Fruit fly (Drosophila melanogaster) whole organism, embryonic: ENCODE results near the gene Trm7-34.

Source experiments
- Atf-2 ChIP-seq: fragments of 200-800 bp; sonication (Bioruptor generic); optimal IDR thresholded peaks from 2 replicates; lab custom pipeline; 2016; ENCODE audit warnings: missing biosample characterization, missing genetic modification characterization
- Bteb2 ChIP-seq: fragments of 200-800 bp; sonication (Bioruptor generic); optimal IDR thresholded peaks from 2 replicates; lab custom pipeline; 2016; ENCODE audit warnings: missing biosample characterization, missing genetic modification characterization
- C15 ChIP-seq: fragments of 200-800 bp; sonication (Bioruptor generic); IDR thresholded peaks from 3 replicates; pipeline ENCODE4 v1.3.6; 2022; ENCODE audit warnings: missing biosample characterization, missing genetic modification characterization
- CG10543 ChIP-seq: fragments of 200-800 bp; sonication (Bioruptor generic); optimal IDR thresholded peaks from 3 replicates; lab custom pipeline; 2017; ENCODE audit warnings: missing biosample characterization, mild to moderate bottlenecking, missing genetic modification characterization, moderate library complexity
- CG11247 ChIP-seq: fragments of 200-800 bp; sonication (Bioruptor generic); IDR thresholded peaks from 2 replicates; pipeline ENCODE4 v1.3.6; 2022; ENCODE audit warnings: missing biosample characterization, missing genetic modification characterization
- CG11723 ChIP-seq: fragments of 200-800 bp; sonication (Bioruptor generic); optimal IDR thresholded peaks from 2 replicates; lab custom pipeline; 2017; ENCODE audit warnings: missing biosample characterization, mild to moderate bottlenecking, missing genetic modification characterization
- CG15514 ChIP-seq: fragments of 200-800 bp; sonication (Bioruptor generic); optimal IDR thresholded peaks from 3 replicates; lab custom pipeline; 2017; ENCODE audit warnings: missing biosample characterization, missing genetic modification characterization, mild to moderate bottlenecking, moderate library complexity, missing genetic modification reagents
- CG15601 ChIP-seq: fragments of 200-800 bp; sonication (Bioruptor generic); optimal IDR thresholded peaks from 3 replicates; lab custom pipeline; 2019; ENCODE audit warnings: missing biosample characterization, mild to moderate bottlenecking, missing genetic modification characterization, moderate library complexity
- CG17568 ChIP-seq: fragments of 200-800 bp; sonication (Bioruptor generic); optimal IDR thresholded peaks from 2 replicates; lab custom pipeline; 2018; ENCODE audit warnings: missing biosample characterization, mild to moderate bottlenecking, missing genetic modification characterization, moderate library complexity
- CG4404 ChIP-seq: fragments of 200-800 bp; sonication (Bioruptor generic); IDR thresholded peaks from 2 replicates; pipeline ENCODE4 v1.3.6; 2022; ENCODE audit warnings: missing biosample characterization, missing genetic modification characterization
- CG4854 ChIP-seq: fragments of 200-800 bp; sonication (Bioruptor generic); optimal IDR thresholded peaks from 2 replicates; lab custom pipeline; 2016; ENCODE audit warnings: missing biosample characterization, missing genetic modification characterization, inconsistent platforms
- CG6254 ChIP-seq: fragments of 200-800 bp; sonication (Bioruptor generic); optimal IDR thresholded peaks from 3 replicates; lab custom pipeline; 2017; ENCODE audit warnings: mild to moderate bottlenecking, missing biosample characterization, missing genetic modification reagents, missing genetic modification characterization
- CG6765 ChIP-seq: fragments of 200-800 bp; sonication (Bioruptor generic); optimal IDR thresholded peaks from 3 replicates; lab custom pipeline; 2017; ENCODE audit warnings: missing biosample characterization, mild to moderate bottlenecking, missing genetic modification characterization
- CG7556 ChIP-seq: fragments of 200-800 bp; sonication (Bioruptor generic); optimal IDR thresholded peaks from 2 replicates; lab custom pipeline; 2017; ENCODE audit warnings: missing biosample characterization, mild to moderate bottlenecking, missing genetic modification characterization
- CG7786 ChIP-seq: fragments of 200-800 bp; sonication (Bioruptor generic); optimal IDR thresholded peaks from 2 replicates; lab custom pipeline; 2016; ENCODE audit warnings: missing biosample characterization, missing genetic modification characterization
- CG8478 ChIP-seq: fragments of >200 bp; optimal IDR thresholded peaks from 2 replicates; lab custom pipeline; 2018
- CG9437 ChIP-seq: fragments of 200-800 bp; sonication (Bioruptor generic); optimal IDR thresholded peaks from 2 replicates; lab custom pipeline; 2018; ENCODE audit warnings: missing biosample characterization, mild to moderate bottlenecking, missing genetic modification characterization
- D19B ChIP-seq: fragments of 200-800 bp; sonication (Bioruptor generic); optimal IDR thresholded peaks from 2 replicates; lab custom pipeline; 2017; ENCODE audit warnings: missing biosample characterization, mild to moderate bottlenecking, missing genetic modification characterization
- Dfd ChIP-seq, 2 experiments: fragments of >200 bp; optimal IDR thresholded peaks; 2 replicates each; lab custom pipeline; 2017; ENCODE audit warnings: missing biosample characterization in 2 of 2, missing genetic modification characterization in 2 of 2
- Dll ChIP-seq: fragments of 200-800 bp; sonication (Bioruptor generic); IDR thresholded peaks from 4 replicates; pipeline ENCODE4 v1.3.6; 2022; ENCODE audit warnings: missing biosample characterization, missing genetic modification characterization; ENCODE audit not compliant: partially characterized antibody
- Doc3 ChIP-seq: fragments of 200-800 bp; sonication (Bioruptor generic); IDR thresholded peaks from 3 replicates; pipeline ENCODE4 v1.3.6; 2022; ENCODE audit warnings: missing biosample characterization, missing genetic modification characterization; ENCODE audit not compliant: partially characterized antibody
- Dp ChIP-seq: fragments of 200-800 bp; sonication (Bioruptor generic); optimal IDR thresholded peaks from 2 replicates; lab custom pipeline; 2018; ENCODE audit warnings: missing biosample characterization, mild to moderate bottlenecking, missing genetic modification characterization, moderate library complexity
- E2f1 ChIP-seq: fragments of 200-800 bp; sonication (Bioruptor generic); IDR thresholded peaks from 2 replicates; pipeline ENCODE4 v1.3.6; 2022; ENCODE audit warnings: missing biosample characterization, missing genetic modification characterization
- Fer2 ChIP-seq: fragments of 200-800 bp; sonication (Bioruptor generic); optimal IDR thresholded peaks from 2 replicates; lab custom pipeline; 2018; ENCODE audit warnings: missing biosample characterization, mild to moderate bottlenecking, missing genetic modification characterization, moderate library complexity
- Hand ChIP-seq: fragments of 200-800 bp; sonication (Bioruptor generic); optimal IDR thresholded peaks from 2 replicates; lab custom pipeline; 2017; ENCODE audit warnings: mild to moderate bottlenecking, missing biosample characterization, missing genetic modification reagents, missing genetic modification characterization
- HmgD ChIP-seq: fragments of 200-800 bp; sonication (Bioruptor generic); optimal IDR thresholded peaks from 3 replicates; lab custom pipeline; 2016; ENCODE audit warnings: missing biosample characterization, missing genetic modification characterization
- HmgZ ChIP-seq: fragments of 200-800 bp; sonication (Bioruptor generic); optimal IDR thresholded peaks from 2 replicates; lab custom pipeline; 2018; ENCODE audit warnings: missing biosample characterization, mild to moderate bottlenecking, missing genetic modification characterization
- Lhr ChIP-seq: fragments of 200-800 bp; sonication (Bioruptor generic); optimal IDR thresholded peaks from 3 replicates; lab custom pipeline; 2017; ENCODE audit warnings: mild to moderate bottlenecking, missing biosample characterization, missing genetic modification reagents, missing genetic modification characterization
- NK7.1 ChIP-seq: fragments of 200-800 bp; sonication (Bioruptor generic); optimal IDR thresholded peaks from 3 replicates; lab custom pipeline; 2016; ENCODE audit warnings: missing biosample characterization, missing genetic modification characterization
- Ptx1 ChIP-seq: fragments of 200-800 bp; sonication (Bioruptor generic); IDR thresholded peaks from 2 replicates; pipeline ENCODE4 v1.3.6; 2022; ENCODE audit warnings: missing biosample characterization, missing genetic modification characterization
- Scr ChIP-seq: fragments of 200-800 bp; sonication (Bioruptor generic); IDR thresholded peaks from 2 replicates; pipeline ENCODE4 v1.3.6; 2022; ENCODE audit warnings: missing biosample characterization, missing genetic modification characterization; ENCODE audit not compliant: partially characterized antibody
- Sry-δ ChIP-seq: fragments of 200-800 bp; sonication (Bioruptor generic); optimal IDR thresholded peaks from 2 replicates; lab custom pipeline; 2016; ENCODE audit warnings: missing biosample characterization, missing genetic modification characterization
- abd-A ChIP-seq: fragments of 200-800 bp; sonication (Bioruptor generic); optimal IDR thresholded peaks from 3 replicates; lab custom pipeline; 2019; ENCODE audit warnings: missing biosample characterization, mild to moderate bottlenecking, missing genetic modification characterization, moderate library complexity
- bcd ChIP-seq: fragments of 200-800 bp; sonication (Bioruptor generic); optimal IDR thresholded peaks from 2 replicates; lab custom pipeline; 2017; ENCODE audit warnings: missing biosample characterization, mild to moderate bottlenecking, missing genetic modification characterization
- bowl ChIP-seq: fragments of 200-800 bp; sonication (Bioruptor generic); IDR thresholded peaks from 2 replicates; pipeline ENCODE4 v1.3.6; 2022; ENCODE audit warnings: missing biosample characterization, missing genetic modification characterization
- dan ChIP-seq: fragments of 200-800 bp; sonication (Bioruptor generic); IDR thresholded peaks from 2 replicates; pipeline ENCODE4 v1.3.6; 2022; ENCODE audit warnings: missing biosample characterization, missing genetic modification characterization
- fd64A ChIP-seq: fragments of 200-800 bp; sonication (Bioruptor generic); optimal IDR thresholded peaks from 3 replicates; lab custom pipeline; 2018; ENCODE audit warnings: missing biosample characterization, mild to moderate bottlenecking, missing genetic modification characterization
- fru ChIP-seq: fragments of >200 bp; optimal IDR thresholded peaks from 2 replicates; lab custom pipeline; 2017
- gro ChIP-seq: fragments of 200-800 bp; sonication (Bioruptor generic); optimal IDR thresholded peaks from 2 replicates; lab custom pipeline; 2016; ENCODE audit warnings: missing biosample characterization, missing genetic modification characterization
- lab ChIP-seq: fragments of 200-800 bp; sonication (Bioruptor generic); optimal IDR thresholded peaks from 3 replicates; lab custom pipeline; 2017; ENCODE audit warnings: missing biosample characterization, missing genetic modification characterization, mild to moderate bottlenecking, moderate library complexity, missing genetic modification reagents
- lola ChIP-seq, 3 experiments: fragments of >200 bp in 2 of 3; fragments of 200-800 bp in 1 of 3; sonication (Bioruptor generic) in 1 of 3; optimal IDR thresholded peaks; 2 replicates each; lab custom pipeline; 2017 to 2019; ENCODE audit warnings: missing biosample characterization in 3 of 3, missing genetic modification characterization in 3 of 3, mild to moderate bottlenecking in 1 of 3, moderate library complexity in 1 of 3
- lov ChIP-seq, 2 experiments: fragments of 200-800 bp in 1 of 2; fragments of >200 bp in 1 of 2; sonication (Bioruptor generic) in 1 of 2; IDR thresholded peaks in 1 of 2; optimal IDR thresholded peaks in 1 of 2; 2 replicates in 1 of 2; 3 replicates in 1 of 2; pipeline versions ENCODE4 v1.3.6 to Lab custom; 2017 to 2022; ENCODE audit warnings: missing biosample characterization in 1 of 2, missing genetic modification characterization in 1 of 2
- nom ChIP-seq: fragments of 200-800 bp; sonication (Bioruptor generic); optimal IDR thresholded peaks from 2 replicates; lab custom pipeline; 2017; ENCODE audit warnings: missing biosample characterization, missing genetic modification characterization, mild to moderate bottlenecking, moderate library complexity, missing genetic modification reagents
- sens ChIP-seq: fragments of 200-800 bp; sonication (Bioruptor generic); peaks from one replicate; lab custom pipeline; 2016; ENCODE audit warnings: missing biosample characterization, missing genetic modification characterization
- sima ChIP-seq: fragments of 200-800 bp; sonication (Bioruptor generic); optimal IDR thresholded peaks from 2 replicates; lab custom pipeline; 2016; ENCODE audit warnings: missing biosample characterization, missing genetic modification characterization
- sna ChIP-seq: fragments of 200-800 bp; sonication (Bioruptor generic); IDR thresholded peaks from 2 replicates; pipeline ENCODE4 v1.3.6; 2022; ENCODE audit warnings: missing biosample characterization, missing genetic modification characterization; ENCODE audit not compliant: partially characterized antibody
- tap ChIP-seq: fragments of 200-800 bp; optimal IDR thresholded peaks from 3 replicates; lab custom pipeline; 2019; ENCODE audit warnings: missing biosample characterization, mild to moderate bottlenecking, missing genetic modification characterization, moderate library complexity
- ttk ChIP-seq: fragments of 200-800 bp; sonication (Bioruptor generic); IDR thresholded peaks from 2 replicates; pipeline ENCODE4 v2.1.2; 2022; ENCODE audit warnings: missing biosample characterization, missing genetic modification characterization
- usp ChIP-seq: fragments of >200 bp; optimal IDR thresholded peaks from 2 replicates; lab custom pipeline; 2017; ENCODE audit warnings: missing biosample characterization, missing genetic modification characterization
- wor ChIP-seq: fragments of 200-800 bp; sonication (Bioruptor generic); IDR thresholded peaks from 2 replicates; pipeline ENCODE4 v1.3.6; 2022; ENCODE audit warnings: missing biosample characterization, missing genetic modification characterization

Trm7-34 gene

dm6 chr3R:21097631-21098117 is 36.0 kb downstream of the Trm7-34 start, which contains the start of gene RhoGAP93B (continued):
- peak; percentile 35 for TF ChIP-seq CG6765 (GFP tag; lab: Kevin White, UChicago)
- no peak for TF ChIP-seq Dfd (GFP tag; optimal IDR thresholded peaks at IDR 0.05; lab: Kevin White, UChicago)
- peak; percentile 89 for TF ChIP-seq ttk (GFP tag; lab: Robert Waterston, UW)
- no peak for TF ChIP-seq CG17568 (GFP tag; lab: Kevin White, UChicago)
- TF ChIP-seq bcd (GFP tag; lab: Kevin White, UChicago): peak; percentile 70
- TF ChIP-seq wor (GFP tag; lab: Robert Waterston, UW): peak; percentile 75
- peak; percentile 100 for TF ChIP-seq Sry-δ (GFP tag; lab: Kevin White, UChicago)
- peak; percentile 55 for TF ChIP-seq nom (GFP tag; lab: Kevin White, UChicago)
- peak; percentile 22 for TF ChIP-seq fd64A (GFP tag; lab: Kevin White, UChicago)
- peak; percentile 91 for TF ChIP-seq lab
- peak; percentile 57 for TF ChIP-seq CG7556 (GFP tag; lab: Kevin White, UChicago)
- TF ChIP-seq HmgD: peak; percentile 79
- TF ChIP-seq tap: no peak
- peak; percentile 72 for TF ChIP-seq CG4854
- peak; percentile 93 for TF ChIP-seq CG7786 (GFP tag; lab: Kevin White, UChicago)
- TF ChIP-seq CG8478 (lab: Kevin White, UChicago): no peak
- TF ChIP-seq gro (GFP tag; lab: Kevin White, UChicago): peak; percentile 92
- peak; percentile 88 for TF ChIP-seq bowl (GFP tag; lab: Robert Waterston, UW)
- no peak for TF ChIP-seq abd-A (tag; lab: Kevin White, UChicago)
- peak; percentile 98 for TF ChIP-seq sens (GFP tag; lab: Kevin White, UChicago)
- TF ChIP-seq Hand (GFP tag; lab: Kevin White, UChicago): peak; percentile 1
- TF ChIP-seq usp (GFP tag; lab: Kevin White, UChicago): no peak
- TF ChIP-seq E2f1 (GFP tag; lab: Robert Waterston, UW): peak; percentile 95
- peak; percentile 82 for TF ChIP-seq Fer2 (tag; lab: Kevin White, UChicago)
- no peak for TF ChIP-seq lov (optimal IDR thresholded peaks at IDR 0.05; lab: Kevin White, UChicago)
- peak; percentile 78; the same call in 1 of the 3 replicates for TF ChIP-seq lov (GFP tag; IDR thresholded peaks at IDR 0.05; lab: Robert Waterston, UW)
- peak; percentile 35 for TF ChIP-seq D19B (GFP tag; lab: Kevin White, UChicago)
- peak; percentile 78 for TF ChIP-seq CG15601 (tag; lab: Kevin White, UChicago)
- peak; percentile 77 for TF ChIP-seq Dp
- TF ChIP-seq CG11723 (GFP tag; lab: Kevin White, UChicago): peak; percentile 49
- peak; percentile 74 for TF ChIP-seq CG6254 (GFP tag; lab: Kevin White, UChicago)
- TF ChIP-seq fru (lab: Kevin White, UChicago): no peak
- peak; percentile 58 for TF ChIP-seq dan (GFP tag; lab: Robert Waterston, UW)
- peak; percentile 94 for TF ChIP-seq CG4404 (GFP tag; lab: Robert Waterston, UW)
- peak; percentile 85 for TF ChIP-seq C15 (GFP tag; lab: Robert Waterston, UW)
- TF ChIP-seq CG15514: peak; percentile 90
- TF ChIP-seq lola (GFP tag; optimal IDR thresholded peaks at IDR 0.05; lab: Kevin White, UChicago): peak in 1 of 3 experiments; percentile 78
- TF ChIP-seq CG11247 (GFP tag; lab: Robert Waterston, UW): peak; percentile 89
- peak; percentile 63 for TF ChIP-seq NK7.1 (GFP tag; lab: Kevin White, UChicago)
- peak; percentile 60 for TF ChIP-seq Bteb2 (GFP tag; lab: Kevin White, UChicago)
- peak; percentile 100 for TF ChIP-seq sna (GFP tag; lab: Robert Waterston, UW)
- peak; percentile 91 for TF ChIP-seq Ptx1 (GFP tag; lab: Robert Waterston, UW)
- TF ChIP-seq Atf-2 (GFP tag; lab: Kevin White, UChicago): peak; percentile 72
- peak; percentile 100 for TF ChIP-seq Dll (GFP tag; lab: Robert Waterston, UW)
- peak; percentile 37 for TF ChIP-seq CG9437 (GFP tag; lab: Kevin White, UChicago)
- TF ChIP-seq CG10543 (GFP tag; lab: Kevin White, UChicago): peak; percentile 85
- peak; percentile 94 for TF ChIP-seq Lhr (GFP tag; lab: Kevin White, UChicago)
- peak; percentile 92 for TF ChIP-seq HmgZ (tag; lab: Kevin White, UChicago)
- peak; percentile 100 for TF ChIP-seq Scr
- TF ChIP-seq sima (GFP tag; lab: Kevin White, UChicago): peak; percentile 71
- TF ChIP-seq Doc3 (GFP tag; lab: Robert Waterston, UW): peak; percentile 100
